Worm (Caenorhabditis elegans) whole organism, L1 larva: Measurements from ENCODE around the gene M7.12.

Experiments
- C16A3.4 ChIP-seq: fragments of 150-350 bp; optimal IDR thresholded peaks from 2 replicates; lab custom pipeline; 2014; ENCODE audit warnings: missing biosample characterization, missing genetic modification characterization
- Y116A8C.19 ChIP-seq: sonication (generic microtip); optimal IDR thresholded peaks from 2 replicates; lab custom pipeline; 2016; ENCODE audit warnings: missing compliant biosample characterization, missing genetic modification characterization, borderline replicate concordance
- ceh-63 ChIP-seq: fragments of 200-800 bp; sonication (Bioruptor generic); optimal IDR thresholded peaks from 2 replicates; lab custom pipeline; 2018; ENCODE audit warnings: mild to moderate bottlenecking, missing genetic modification characterization, missing compliant biosample characterization
- ceh-90 ChIP-seq: sonication (generic microtip); optimal IDR thresholded peaks from 2 replicates; lab custom pipeline; 2016; ENCODE audit warnings: missing genetic modification characterization, missing compliant biosample characterization
- ces-1 ChIP-seq: fragments of 150-350 bp; optimal IDR thresholded peaks from 2 replicates; lab custom pipeline; 2014; ENCODE audit warnings: missing biosample characterization, missing genetic modification reagents, missing genetic modification characterization
- dpl-1 ChIP-seq, 3 experiments: fragments of 150-350 bp in 2 of 3; sonication (generic microtip) in 1 of 3; optimal IDR thresholded peaks; 2 replicates each; lab custom pipeline; 2014 to 2017; ENCODE audit warnings: missing biosample characterization in 3 of 3, missing genetic modification characterization in 3 of 3, missing genetic modification reagents in 3 of 3
- dsc-1 ChIP-seq: sonication (generic microtip); optimal IDR thresholded peaks from 2 replicates; lab custom pipeline; 2016; ENCODE audit warnings: mild to moderate bottlenecking, missing genetic modification characterization, missing compliant biosample characterization
- efl-1 ChIP-seq, 4 experiments: fragments of 150-350 bp; optimal IDR thresholded peaks in 3 of 4; peaks in 1 of 4; 1 replicate in 1 of 4; 2 replicates in 3 of 4; lab custom pipeline; 2014; ENCODE audit warnings: missing biosample characterization in 2 of 4, missing genetic modification characterization in 2 of 4, missing genetic modification reagents in 2 of 4
- efl-3 ChIP-seq: fragments of 200-800 bp; sonication (Bioruptor generic); optimal IDR thresholded peaks from 2 replicates; lab custom pipeline; 2018; ENCODE audit warnings: mild to moderate bottlenecking, missing genetic modification characterization, missing compliant biosample characterization
- elt-2 ChIP-seq: sonication (generic microtip); optimal IDR thresholded peaks from 2 replicates; lab custom pipeline; 2016; ENCODE audit warnings: missing genetic modification characterization, mild to moderate bottlenecking, inconsistent platforms, missing compliant biosample characterization, missing genetic modification reagents
- ets-5 ChIP-seq: fragments of 200-800 bp; sonication (Bioruptor generic); IDR thresholded peaks from 2 replicates; pipeline ENCODE4 v1.3.6; 2022; ENCODE audit warnings: missing genetic modification characterization, missing compliant biosample characterization
- fkh-4 ChIP-seq: sonication (generic microtip); optimal IDR thresholded peaks from 2 replicates; lab custom pipeline; 2016; ENCODE audit warnings: missing compliant biosample characterization, missing genetic modification characterization, borderline replicate concordance
- fos-1 ChIP-seq: fragments of 150-350 bp; optimal IDR thresholded peaks from 2 replicates; lab custom pipeline; 2014; ENCODE audit warnings: missing biosample characterization, missing genetic modification characterization
- hlh-17 ChIP-seq: fragments of 200-800 bp; sonication (Bioruptor generic); optimal IDR thresholded peaks from 2 replicates; lab custom pipeline; 2018; ENCODE audit warnings: missing genetic modification characterization, mild to moderate bottlenecking, missing compliant biosample characterization, moderate library complexity, borderline replicate concordance
- hlh-4 ChIP-seq: sonication (generic microtip); optimal IDR thresholded peaks from 2 replicates; lab custom pipeline; 2016; ENCODE audit warnings: mild to moderate bottlenecking, missing genetic modification characterization, missing compliant biosample characterization
- hpl-2 ChIP-seq: fragments of 150-350 bp; optimal IDR thresholded peaks from 2 replicates; lab custom pipeline; 2014; ENCODE audit warnings: missing biosample characterization, missing genetic modification reagents, missing genetic modification characterization
- jun-1 ChIP-seq: fragments of 150-350 bp; optimal IDR thresholded peaks from 2 replicates; lab custom pipeline; 2014; ENCODE audit warnings: missing biosample characterization, missing genetic modification reagents, missing genetic modification characterization
- lin-13 ChIP-seq: fragments of 150-350 bp; optimal IDR thresholded peaks from 2 replicates; lab custom pipeline; 2014; ENCODE audit warnings: missing biosample characterization, missing genetic modification reagents, missing genetic modification characterization
- lin-14 ChIP-seq: fragments of 200-800 bp; sonication (Bioruptor generic); optimal IDR thresholded peaks from 2 replicates; lab custom pipeline; 2018; ENCODE audit warnings: mild to moderate bottlenecking, missing genetic modification characterization, moderate library complexity, missing compliant biosample characterization
- lin-15B ChIP-seq: fragments of 150-350 bp; sonication (generic microtip); optimal IDR thresholded peaks from 3 replicates; lab custom pipeline; 2014; ENCODE audit warnings: missing biosample characterization, missing genetic modification characterization
- lin-35 ChIP-seq, 2 experiments: fragments of 150-350 bp; optimal IDR thresholded peaks; 2 replicates each; lab custom pipeline; 2014; ENCODE audit warnings: missing biosample characterization in 2 of 2, missing genetic modification characterization in 2 of 2, missing genetic modification reagents in 2 of 2
- lsy-2 ChIP-seq, 2 experiments: fragments of 150-350 bp; optimal IDR thresholded peaks; 2 replicates each; lab custom pipeline; 2014; ENCODE audit warnings: missing biosample characterization in 2 of 2, missing genetic modification characterization in 2 of 2
- mab-9 ChIP-seq: fragments of 200-800 bp; sonication (Bioruptor generic); IDR thresholded peaks from 2 replicates; pipeline ENCODE4 v1.3.6; 2022; ENCODE audit warnings: missing genetic modification reagents, missing genetic modification characterization, missing compliant biosample characterization
- mdl-1 ChIP-seq, 2 experiments: fragments of 150-350 bp; optimal IDR thresholded peaks; 2 replicates each; lab custom pipeline; 2014 to 2017; ENCODE audit warnings: missing biosample characterization in 2 of 2, missing genetic modification characterization in 2 of 2, inconsistent platforms in 1 of 2
- mef-2 ChIP-seq: fragments of 150-350 bp; optimal IDR thresholded peaks from 2 replicates; lab custom pipeline; 2014; ENCODE audit warnings: missing biosample characterization, missing genetic modification characterization
- nhr-12 ChIP-seq: sonication (generic microtip); optimal IDR thresholded peaks from 2 replicates; lab custom pipeline; 2017; ENCODE audit warnings: missing biosample characterization, missing genetic modification characterization
- nhr-19 ChIP-seq: fragments of 200-800 bp; sonication (Bioruptor generic); conservative IDR thresholded peaks from 2 replicates; pipeline ENCODE4 v1.3.6; 2022; ENCODE audit warnings: missing genetic modification characterization, missing compliant biosample characterization
- nhr-20 ChIP-seq: sonication (generic microtip); optimal IDR thresholded peaks from 2 replicates; lab custom pipeline; 2016; ENCODE audit warnings: mild to moderate bottlenecking, missing genetic modification characterization, missing compliant biosample characterization
- nhr-237 ChIP-seq: fragments of 150-350 bp; optimal IDR thresholded peaks from 2 replicates; lab custom pipeline; 2014; ENCODE audit warnings: missing biosample characterization, missing genetic modification characterization
- nhr-47 ChIP-seq: sonication (generic microtip); optimal IDR thresholded peaks from 2 replicates; lab custom pipeline; 2016; ENCODE audit warnings: mild to moderate bottlenecking, missing genetic modification characterization, moderate library complexity, missing compliant biosample characterization
- nhr-71 ChIP-seq: sonication (generic microtip); optimal IDR thresholded peaks from 2 replicates; lab custom pipeline; 2016; ENCODE audit warnings: mild to moderate bottlenecking, missing genetic modification characterization, moderate library complexity, missing compliant biosample characterization
- nhr-76 ChIP-seq: sonication (generic microtip); optimal IDR thresholded peaks from 2 replicates; lab custom pipeline; 2017; ENCODE audit warnings: missing biosample characterization, missing genetic modification characterization
- nhr-77 ChIP-seq: fragments of 150-350 bp; optimal IDR thresholded peaks from 2 replicates; lab custom pipeline; 2014; ENCODE audit warnings: missing biosample characterization, missing genetic modification characterization
- nhr-85 ChIP-seq: sonication (generic microtip); peaks from one replicate; lab custom pipeline; 2016; ENCODE audit warnings: missing genetic modification characterization, inconsistent platforms, missing compliant biosample characterization
- nhr-90 ChIP-seq: sonication (generic microtip); optimal IDR thresholded peaks from 2 replicates; lab custom pipeline; 2016; ENCODE audit warnings: mild to moderate bottlenecking, missing genetic modification characterization, missing compliant biosample characterization; ENCODE audit not compliant: poor library complexity
- pag-3 ChIP-seq: sonication (generic microtip); optimal IDR thresholded peaks from 2 replicates; lab custom pipeline; 2017; ENCODE audit warnings: missing genetic modification characterization, mild to moderate bottlenecking, missing compliant biosample characterization, antibody characterized with exemption, borderline replicate concordance; ENCODE audit not compliant: insufficient read depth
- rnt-1 ChIP-seq: sonication (generic microtip); optimal IDR thresholded peaks from 2 replicates; lab custom pipeline; 2016; ENCODE audit warnings: mild to moderate bottlenecking, missing genetic modification characterization, moderate library complexity, missing compliant biosample characterization
- snpc-4 ChIP-seq: fragments of 150-350 bp; optimal IDR thresholded peaks from 2 replicates; lab custom pipeline; 2014; ENCODE audit warnings: missing biosample characterization, missing genetic modification characterization
- snu-23 ChIP-seq: sonication (generic microtip); optimal IDR thresholded peaks from 2 replicates; lab custom pipeline; 2016; ENCODE audit warnings: missing genetic modification characterization, missing compliant biosample characterization
- swsn-7 ChIP-seq: sonication (generic microtip); optimal IDR thresholded peaks from 2 replicates; lab custom pipeline; 2016; ENCODE audit warnings: missing genetic modification characterization, missing compliant biosample characterization
- unc-130 ChIP-seq: fragments of 150-350 bp; optimal IDR thresholded peaks from 2 replicates; lab custom pipeline; 2017; ENCODE audit warnings: missing biosample characterization, missing genetic modification characterization, inconsistent platforms
- unc-86 ChIP-seq: sonication (generic microtip); optimal IDR thresholded peaks from 2 replicates; lab custom pipeline; 2016; ENCODE audit warnings: missing genetic modification characterization, missing compliant biosample characterization
- xbp-1 ChIP-seq: sonication (generic microtip); optimal IDR thresholded peaks from 2 replicates; lab custom pipeline; 2016; ENCODE audit warnings: missing genetic modification characterization, missing compliant biosample characterization
- zag-1 ChIP-seq: fragments of 150-350 bp; optimal IDR thresholded peaks from 2 replicates; lab custom pipeline; 2014; ENCODE audit warnings: missing biosample characterization, missing genetic modification characterization
- ztf-11 ChIP-seq, 2 experiments: sonication (generic microtip); optimal IDR thresholded peaks; 2 replicates each; lab custom pipeline; 2016 to 2017; ENCODE audit warnings: missing genetic modification characterization in 2 of 2, missing biosample characterization in 1 of 2, missing compliant biosample characterization in 1 of 2
- ztf-4 ChIP-seq: fragments of 150-350 bp; optimal IDR thresholded peaks from 2 replicates; lab custom pipeline; 2014; ENCODE audit warnings: missing biosample characterization, missing genetic modification characterization

The M7.12 gene

ce11 chrIV:11118837-11119491 lies 21.2 kb upstream of the M7.12 start, which contains the start of the genes imp-2 and enpl-1 (continued):
- TF ChIP-seq hlh-17 (GFP tag; lab: Kevin White, UChicago) (no peak), nhr-47 (tag; lab: Kevin White, UChicago) (peak; percentile 94), ztf-11 (tag; optimal IDR thresholded peaks at IDR 0.05; lab: Kevin White, UChicago) (peak in 1 of 2 experiments; percentile 78), nhr-76 (tag; lab: Kevin White, UChicago) (peak; percentile 38), efl-3 (GFP tag; lab: Kevin White, UChicago) (no peak), lsy-2 (tag; optimal IDR thresholded peaks at IDR 0.05; lab: Kevin White, UChicago) (peak; percentile 94 to 97), Y116A8C.19 (tag; lab: Kevin White, UChicago) (no peak), ceh-90 (no peak), lin-13 (GFP tag; lab: Kevin White, UChicago) (peak; percentile 92), nhr-90 (tag; lab: Kevin White, UChicago) (peak; percentile 88), dpl-1 (GFP tag; optimal IDR thresholded peaks at IDR 0.05; lab: Kevin White, UChicago) (peak; percentile 60 to 79 (median 78)), unc-130 (tag; lab: Kevin White, UChicago) (peak; percentile 59), pag-3 (tag; lab: Kevin White, UChicago) (no peak), xbp-1 (tag; lab: Kevin White, UChicago) (peak; percentile 100), mab-9 (GFP tag; lab: Robert Waterston, UW) (peak; percentile 77; the same call in 1 of the 2 replicates), nhr-85 (tag; lab: Kevin White, UChicago) (peak; percentile 95), nhr-77 (tag; lab: Kevin White, UChicago) (peak; percentile 93), jun-1 (tag; lab: Kevin White, UChicago) (peak; percentile 86), fkh-4 (tag; lab: Kevin White, UChicago) (peak; percentile 51), ces-1 (GFP tag; lab: Kevin White, UChicago) (no peak), mdl-1 (tag; optimal IDR thresholded peaks at IDR 0.05; lab: Kevin White, UChicago) (peak; percentile 85 to 98), nhr-237 (tag; lab: Kevin White, UChicago) (peak; percentile 63), snu-23 (peak; percentile 95), swsn-7 (tag; lab: Kevin White, UChicago) (peak; percentile 94), nhr-12 (no peak), fos-1 (peak; percentile 76), ceh-63 (GFP tag; lab: Kevin White, UChicago) (no peak), unc-86 (peak; percentile 91), snpc-4 (peak; percentile 60), nhr-71 (peak; percentile 97), zag-1 (tag; lab: Kevin White, UChicago) (peak; percentile 40), hpl-2 (GFP tag; lab: Kevin White, UChicago) (peak; percentile 7), C16A3.4 (tag; lab: Kevin White, UChicago) (peak; percentile 86)

- TF ChIP-seq hlh-4 (tag; lab: Kevin White, UChicago): no peak
- no peak for TF ChIP-seq efl-1 (optimal IDR thresholded peaks at IDR 0.05; lab: Kevin White, UChicago)
- TF ChIP-seq efl-1 (GFP tag; optimal IDR thresholded peaks at IDR 0.05 in 1 of 2; lab: Kevin White, UChicago): peak in 1 of 2 experiments; percentile 27
Measured at ce11 chrIV:11112641-11113040, 14.9 kb upstream of the M7.12 start, which contains the start of gene clc-9. clc-9 (plus strand) TSS chrIV:11112941.

ce11 chrIV:11111898-11112297 lies 14.1 kb upstream of the M7.12 start:
- TF ChIP-seq fos-1 (no peak), nhr-19 (GFP tag; lab: Robert Waterston, UW) (no peak), lsy-2 (tag; optimal IDR thresholded peaks at IDR 0.05; lab: Kevin White, UChicago) (peak in 1 of 2 experiments; percentile 42), xbp-1 (tag; lab: Kevin White, UChicago) (peak; percentile 51), swsn-7 (tag; lab: Kevin White, UChicago) (no peak), lin-35 (GFP tag; optimal IDR thresholded peaks at IDR 0.05; lab: Kevin White, UChicago) (no peak), dsc-1 (tag; lab: Kevin White, UChicago) (no peak), ztf-4 (tag; lab: Kevin White, UChicago) (no peak), ces-1 (GFP tag; lab: Kevin White, UChicago) (no peak), lin-15B (tag; lab: Kevin White, UChicago) (no peak), unc-130 (tag; lab: Kevin White, UChicago) (peak; percentile 55), elt-2 (tag; lab: Kevin White, UChicago) (no peak), ets-5 (GFP tag; lab: Robert Waterston, UW) (no peak), nhr-76 (tag; lab: Kevin White, UChicago) (no peak), mef-2 (tag; lab: Kevin White, UChicago) (no peak), rnt-1 (peak; percentile 62), nhr-20 (tag; lab: Kevin White, UChicago) (no peak), snpc-4 (no peak), nhr-71 (peak; percentile 47), lin-14 (peak; percentile 46), snu-23 (peak; percentile 17)
